Worm (Caenorhabditis elegans) whole organism, L4 larva: ENCODE results near the gene Y113G7A.22.

Source experiments
- F37D6.2 ChIP-seq: sonication (generic microtip); optimal IDR thresholded peaks from 2 replicates; lab custom pipeline; 2016; ENCODE audit warnings: mild to moderate bottlenecking, missing genetic modification characterization, missing compliant biosample characterization
- F44E2.7 ChIP-seq: fragments of 200-800 bp; sonication (Bioruptor generic); IDR thresholded peaks from 2 replicates; pipeline ENCODE4 v2.1.2; 2022; ENCODE audit warnings: missing genetic modification characterization, missing compliant biosample characterization
- R02D3.7 ChIP-seq: fragments of 150-350 bp; sonication (generic microtip); optimal IDR thresholded peaks from 3 replicates; lab custom pipeline; 2014; ENCODE audit warnings: missing biosample characterization, missing genetic modification characterization
- Y75B8A.6 ChIP-seq: fragments of 200-800 bp; sonication (Bioruptor generic); IDR thresholded peaks from 2 replicates; pipeline ENCODE4 v1.3.6; 2022; ENCODE audit warnings: missing genetic modification reagents, missing genetic modification characterization, missing compliant biosample characterization
- ZK546.5 ChIP-seq, 2 experiments: sonication (generic microtip); optimal IDR thresholded peaks; 2 replicates each; lab custom pipeline; 2017; ENCODE audit warnings: missing biosample characterization in 2 of 2, missing genetic modification characterization in 2 of 2
- attf-4 ChIP-seq: sonication (generic microtip); optimal IDR thresholded peaks from 3 replicates; lab custom pipeline; 2017; ENCODE audit warnings: missing biosample characterization, missing genetic modification characterization
- ceh-28 ChIP-seq: fragments of 150-350 bp; optimal IDR thresholded peaks from 2 replicates; lab custom pipeline; 2014; ENCODE audit warnings: missing biosample characterization, missing genetic modification reagents, missing genetic modification characterization
- ceh-44 ChIP-seq: fragments of 200-800 bp; sonication (Bioruptor generic); IDR thresholded peaks from 2 replicates; pipeline ENCODE4 v1.3.6; 2022; ENCODE audit warnings: missing genetic modification reagents, missing genetic modification characterization, missing compliant biosample characterization
- ceh-62 ChIP-seq: sonication (generic microtip); optimal IDR thresholded peaks from 2 replicates; lab custom pipeline; 2017; ENCODE audit warnings: missing biosample characterization, missing genetic modification characterization
- ctbp-1 ChIP-seq: fragments of 200-800 bp; sonication (Bioruptor generic); IDR thresholded peaks from 2 replicates; pipeline ENCODE4 v1.3.6; 2022; ENCODE audit warnings: missing genetic modification reagents, missing genetic modification characterization, missing compliant biosample characterization
- daf-16 ChIP-seq, 3 experiments: sonication (generic microtip); optimal IDR thresholded peaks; 2 replicates each; lab custom pipeline; 2016 to 2017; ENCODE audit warnings: missing genetic modification characterization in 3 of 3, missing genetic modification reagents in 3 of 3, mild to moderate bottlenecking in 2 of 3, missing compliant biosample characterization in 2 of 3, missing biosample characterization in 1 of 3, moderate library complexity in 1 of 3
- dmd-8 ChIP-seq: fragments of 200-800 bp; sonication (Bioruptor generic); IDR thresholded peaks from 2 replicates; pipeline ENCODE4 v1.3.6; 2022; ENCODE audit warnings: missing genetic modification characterization, missing compliant biosample characterization
- dpl-1 ChIP-seq: fragments of 150-350 bp; optimal IDR thresholded peaks from 2 replicates; lab custom pipeline; 2014; ENCODE audit warnings: missing biosample characterization, missing genetic modification reagents, missing genetic modification characterization
- fos-1 ChIP-seq: fragments of 150-350 bp; optimal IDR thresholded peaks from 2 replicates; lab custom pipeline; 2014; ENCODE audit warnings: missing biosample characterization, missing genetic modification characterization
- hmg-1.1 ChIP-seq: fragments of 200-800 bp; sonication (Bioruptor generic); IDR thresholded peaks from 2 replicates; pipeline ENCODE4 v1.3.6; 2022; ENCODE audit warnings: missing genetic modification reagents, missing genetic modification characterization, missing compliant biosample characterization
- jun-1 ChIP-seq: fragments of 150-350 bp; optimal IDR thresholded peaks from 2 replicates; lab custom pipeline; 2014; ENCODE audit warnings: missing biosample characterization, missing genetic modification reagents, missing genetic modification characterization
- lin-1 ChIP-seq: fragments of 200-800 bp; sonication (Bioruptor generic); IDR thresholded peaks from 2 replicates; pipeline ENCODE4 v1.3.6; 2022; ENCODE audit warnings: missing genetic modification reagents, missing genetic modification characterization, missing compliant biosample characterization
- lin-29 ChIP-seq: fragments of 200-800 bp; sonication (Bioruptor generic); IDR thresholded peaks from 2 replicates; pipeline ENCODE4 v1.3.6; 2022; ENCODE audit warnings: missing genetic modification reagents, missing genetic modification characterization, missing compliant biosample characterization
- lin-38 ChIP-seq: fragments of 200-800 bp; sonication (Bioruptor generic); IDR thresholded peaks from 2 replicates; pipeline ENCODE4 v1.3.6; 2022; ENCODE audit warnings: missing genetic modification reagents, missing genetic modification characterization, missing compliant biosample characterization
- lsy-2 ChIP-seq, 2 experiments: fragments of 150-350 bp in 1 of 2; sonication (generic microtip) in 1 of 2; optimal IDR thresholded peaks; 2 replicates each; lab custom pipeline; 2014 to 2017; ENCODE audit warnings: missing biosample characterization in 2 of 2, missing genetic modification characterization in 2 of 2
- madf-9 ChIP-seq: fragments of 200-800 bp; sonication (Bioruptor generic); conservative IDR thresholded peaks from 2 replicates; pipeline ENCODE4 v1.3.6; 2022; ENCODE audit warnings: missing genetic modification reagents, missing genetic modification characterization, missing compliant biosample characterization
- nhr-102 ChIP-seq: sonication (generic microtip); optimal IDR thresholded peaks from 2 replicates; lab custom pipeline; 2016; ENCODE audit warnings: mild to moderate bottlenecking, missing genetic modification characterization, moderate library complexity, missing compliant biosample characterization
- nhr-28 ChIP-seq: fragments of 150-350 bp; optimal IDR thresholded peaks from 2 replicates; lab custom pipeline; 2014; ENCODE audit warnings: missing biosample characterization, missing genetic modification characterization
- nhr-42 ChIP-seq: fragments of 200-800 bp; sonication (Bioruptor generic); IDR thresholded peaks from 2 replicates; pipeline ENCODE4 v1.3.6; 2022; ENCODE audit warnings: missing genetic modification characterization, missing compliant biosample characterization
- pqm-1 ChIP-seq: sonication (generic microtip); optimal IDR thresholded peaks from 2 replicates; lab custom pipeline; 2017; ENCODE audit warnings: missing biosample characterization, missing genetic modification characterization
- saeg-2 ChIP-seq: fragments of 200-800 bp; sonication (Bioruptor generic); IDR thresholded peaks from 2 replicates; pipeline ENCODE4 v1.3.6; 2022; ENCODE audit warnings: missing genetic modification reagents, missing genetic modification characterization, missing compliant biosample characterization
- sdz-12 ChIP-seq: fragments of 200-800 bp; sonication (Bioruptor generic); optimal IDR thresholded peaks from 2 replicates; lab custom pipeline; 2018; ENCODE audit warnings: mild to moderate bottlenecking, missing genetic modification characterization, missing compliant biosample characterization
- set-16 ChIP-seq: fragments of 200-800 bp; sonication (Bioruptor generic); IDR thresholded peaks from 2 replicates; pipeline ENCODE4 v1.3.6; 2022; ENCODE audit warnings: missing genetic modification reagents, missing genetic modification characterization, missing compliant biosample characterization
- tra-1 ChIP-seq: fragments of 200-800 bp; sonication (Bioruptor generic); IDR thresholded peaks from 2 replicates; pipeline ENCODE4 v1.3.6; 2022; ENCODE audit warnings: missing genetic modification reagents, missing genetic modification characterization, missing compliant biosample characterization
- unc-62 ChIP-seq, 3 experiments: fragments of 150-350 bp in 1 of 3; sonication (generic microtip); optimal IDR thresholded peaks in 2 of 3; peaks in 1 of 3; 1 replicate in 1 of 3; 2 replicates in 2 of 3; lab custom pipeline; 2014 to 2017; ENCODE audit warnings: missing biosample characterization in 3 of 3, missing genetic modification characterization in 3 of 3, missing genetic modification reagents in 3 of 3, missing genotype in 1 of 3
- ztf-7 ChIP-seq: fragments of 150-350 bp; optimal IDR thresholded peaks from 2 replicates; lab custom pipeline; 2014; ENCODE audit warnings: missing biosample characterization, missing genetic modification characterization

Y113G7A.22 gene

DNA sequence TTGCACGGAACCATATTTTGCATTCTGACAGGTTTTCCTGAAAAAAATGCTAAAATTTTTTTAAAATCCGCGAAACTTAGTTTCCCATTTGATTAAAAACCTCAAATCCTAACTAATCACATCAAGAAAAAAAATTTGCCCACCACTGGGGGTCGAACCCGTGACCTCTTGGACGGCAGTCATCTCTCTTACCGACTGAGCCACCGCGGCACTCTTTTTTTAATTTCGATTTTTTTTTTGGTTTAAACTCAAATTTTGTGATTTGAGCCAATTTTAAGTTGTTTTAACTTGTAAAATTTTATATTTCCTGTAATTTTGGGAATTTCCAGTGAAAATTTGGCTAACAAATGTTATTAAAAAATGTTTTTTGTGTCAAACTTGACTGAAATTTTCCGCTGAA, 15.4 kb downstream of the Y113G7A.22 start:
- TF ChIP-seq madf-9 (GFP tag; lab: Robert Waterston, UW) (no peak), F37D6.2 (no peak), dpl-1 (no peak), Y75B8A.6 (GFP tag; lab: Robert Waterston, UW) (no peak), ceh-62 (no peak), sdz-12 (GFP tag; lab: Kevin White, UChicago) (no peak), lin-38 (GFP tag; lab: Robert Waterston, UW) (no peak), daf-16 (GFP tag; optimal IDR thresholded peaks at IDR 0.05; lab: Kevin White, UChicago) (no peak), daf-16 (tag; optimal IDR thresholded peaks at IDR 0.05; lab: Kevin White, UChicago) (no peak), lin-1 (no peak), attf-4 (tag; lab: Kevin White, UChicago) (no peak), ZK546.5 (tag; optimal IDR thresholded peaks at IDR 0.05; lab: Kevin White, UChicago) (no peak)

DNA sequence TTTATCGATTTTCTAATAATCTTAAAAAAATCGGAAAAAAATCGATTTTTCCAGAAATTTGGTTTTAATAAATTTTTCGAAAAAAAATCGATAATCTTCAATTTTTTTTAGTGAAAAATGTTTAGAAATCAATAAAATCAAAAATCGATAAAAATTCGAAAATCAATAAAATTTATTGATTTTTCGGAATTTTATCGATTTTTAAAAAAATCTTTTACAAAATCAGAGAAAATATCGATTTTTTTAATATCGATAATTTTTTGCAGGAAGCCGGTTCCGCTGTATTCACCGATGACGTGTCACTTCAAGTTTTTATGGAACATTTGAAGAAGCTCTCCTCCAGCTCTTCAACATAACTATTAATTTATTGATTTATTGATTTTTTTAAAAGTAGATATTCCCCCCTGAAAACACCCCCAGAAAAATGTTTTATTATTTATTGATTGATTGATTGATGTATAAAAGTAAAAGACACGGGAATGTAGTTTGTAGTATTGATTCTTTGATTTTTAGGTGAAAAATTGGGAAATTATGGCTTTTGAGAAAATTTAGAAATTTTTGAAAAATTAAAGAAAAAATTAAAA, 29.8 kb downstream of the Y113G7A.22 start:
- TF ChIP-seq ceh-28 (peak; percentile 100), F44E2.7 (GFP tag; lab: Robert Waterston, UW) (peak; percentile 90; the same call in 1 of the 2 replicates), pqm-1 (tag; lab: Kevin White, UChicago) (no peak), jun-1 (tag; lab: Kevin White, UChicago) (no peak)

DNA sequence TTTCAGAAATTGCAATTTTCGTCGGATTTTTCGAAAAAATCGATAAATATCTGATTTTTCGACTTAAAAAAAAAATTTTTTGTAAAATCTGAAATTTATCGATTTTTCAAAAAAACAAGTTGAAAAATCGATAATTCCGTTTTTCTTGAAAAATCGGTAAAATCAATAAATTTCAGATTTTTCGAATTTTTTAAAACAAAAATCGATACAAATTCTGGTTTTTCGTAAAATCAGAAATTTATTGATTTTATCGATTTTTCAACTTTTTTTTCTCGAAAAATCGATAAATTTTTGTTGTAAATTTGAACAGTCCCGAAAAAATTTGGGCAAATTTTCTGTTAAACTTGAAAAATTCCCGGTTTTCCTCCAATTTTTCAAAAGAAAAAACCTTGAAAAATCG, 30.7 kb downstream of the Y113G7A.22 start:
- TF ChIP-seq ceh-28 (peak; percentile 84), jun-1 (tag; lab: Kevin White, UChicago) (no peak)

DNA sequence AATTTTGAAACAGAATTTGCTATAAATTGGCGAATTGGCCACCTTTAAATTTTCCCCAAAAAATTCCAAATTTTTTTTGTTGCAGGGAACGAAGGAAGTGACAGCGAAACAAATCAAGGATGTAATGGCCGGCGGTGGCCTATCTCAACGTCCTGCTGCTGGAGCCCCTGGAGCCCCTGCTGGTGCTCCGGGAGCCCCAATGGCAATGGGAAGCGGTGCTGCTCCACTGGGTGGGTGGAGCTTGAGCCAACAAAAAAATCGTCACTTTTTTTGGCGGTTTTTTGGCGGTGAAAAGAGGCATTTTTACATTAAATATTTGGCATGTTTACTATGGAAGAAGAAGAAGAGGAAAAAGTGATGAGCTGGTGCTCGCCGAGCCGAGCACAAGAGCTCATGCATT, 38.0 kb downstream of the Y113G7A.22 start:
- TF ChIP-seq lsy-2 (tag; optimal IDR thresholded peaks at IDR 0.05; lab: Kevin White, UChicago) (no peak), hmg-1.1 (GFP tag; lab: Robert Waterston, UW) (no peak), set-16 (GFP tag; lab: Robert Waterston, UW) (peak; percentile 74)

DNA sequence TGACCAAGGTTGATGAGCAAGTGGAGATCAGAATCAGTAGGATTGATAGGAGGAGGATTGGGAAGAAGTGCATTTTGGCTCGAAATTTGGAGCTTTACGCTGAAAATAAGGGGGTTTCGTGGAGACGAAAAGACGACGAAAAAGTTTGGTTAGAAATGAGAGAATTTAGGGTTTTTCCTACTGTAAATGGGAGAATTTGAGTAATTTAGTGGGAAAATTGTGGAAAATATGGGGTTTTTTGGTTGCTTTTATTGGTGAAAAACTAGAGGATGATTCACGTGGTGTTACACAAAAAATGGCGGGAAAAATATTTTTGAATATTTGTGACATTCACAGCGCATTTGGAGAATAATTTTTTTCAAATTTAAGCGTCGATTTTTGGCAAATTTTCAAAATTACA, 40.2 kb downstream of the Y113G7A.22 start, which contains the start of gene nlp-69:
Gene nlp-69, minus strand, starts transcription at position 101 of the 400 bp plus-strand sequence.
- TF ChIP-seq F37D6.2 (no peak), lin-38 (GFP tag; lab: Robert Waterston, UW) (0 out of 2 replicates have a peak, but pooled peaks have one; percentile 10)

DNA sequence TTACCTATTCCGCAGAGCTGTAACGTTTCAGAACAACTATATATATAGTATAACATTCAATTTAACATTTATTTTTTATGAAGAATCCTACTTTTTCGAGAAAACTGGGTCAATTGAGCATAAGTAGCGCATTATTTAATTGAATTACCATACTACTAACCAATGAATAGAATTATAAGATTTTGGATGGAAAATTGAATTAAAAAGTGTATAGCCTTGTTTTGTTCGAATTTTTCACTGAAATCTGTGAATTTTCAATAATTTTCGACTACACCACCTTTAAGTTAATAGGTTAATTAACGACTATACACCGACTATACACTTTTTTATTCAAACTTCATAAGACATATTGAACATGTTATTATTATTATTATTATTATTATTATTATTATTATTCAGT, 41.2 kb downstream of the Y113G7A.22 start:
- no peak for TF ChIP-seq ztf-7 (tag; lab: Kevin White, UChicago)
- TF ChIP-seq ctbp-1: no peak
- TF ChIP-seq nhr-102 (tag; lab: Kevin White, UChicago): no peak
- TF ChIP-seq unc-62 (GFP tag; optimal IDR thresholded peaks at IDR 0.05 in 1 of 2; lab: Kevin White, UChicago): no peak
- no peak for TF ChIP-seq unc-62 (tag; optimal IDR thresholded peaks at IDR 0.05; lab: Kevin White, UChicago)
- TF ChIP-seq nhr-42 (GFP tag; lab: Robert Waterston, UW): no peak
- no peak for TF ChIP-seq fos-1 (tag; lab: Kevin White, UChicago)
- no peak for TF ChIP-seq ceh-44
- TF ChIP-seq lin-29 (GFP tag; lab: Robert Waterston, UW): no peak
- TF ChIP-seq dmd-8: no peak
- no peak for TF ChIP-seq R02D3.7 (tag; lab: Kevin White, UChicago)
- no peak for TF ChIP-seq tra-1 (GFP tag; lab: Robert Waterston, UW)
- no peak for TF ChIP-seq saeg-2
- TF ChIP-seq daf-16 (GFP tag; optimal IDR thresholded peaks at IDR 0.05; lab: Kevin White, UChicago): no peak
- no peak for TF ChIP-seq daf-16 (tag; optimal IDR thresholded peaks at IDR 0.05; lab: Kevin White, UChicago)
- TF ChIP-seq nhr-28 (tag; lab: Kevin White, UChicago): no peak
